Worm (Caenorhabditis elegans): ENCODE results near the gene cyp-34A9.

- TF ChIP-seq unc-62 (GFP tag; optimal IDR thresholded peaks at IDR 0.05 in 1 of 2) (no peak), unc-62 (tag; optimal IDR thresholded peaks at IDR 0.05) (no peak), nhr-11 (tag; optimal IDR thresholded peaks at IDR 0.05) (no peak), nhr-111 (GFP tag; optimal IDR thresholded peaks at IDR 0.05) (no peak), dmd-6 (GFP tag; IDR thresholded peaks at IDR 0.05) (no peak), ceh-62 (tag; optimal IDR thresholded peaks at IDR 0.05) (no peak)
These were observed 28.5 kb downstream of the cyp-34A9 start, which contains the start of gene cyp-35B2 for ce11 chrV:3941860-3942259.

All from whole organism, L4 larva.